Fruit fly (Drosophila melanogaster): Measurements from ENCODE around the gene CG42337.

- no peak for TF ChIP-seq oc (tag; optimal IDR thresholded peaks at IDR 0.05)
- TF ChIP-seq schlank (tag; optimal IDR thresholded peaks at IDR 0.05), result no peak
- no peak for TF ChIP-seq CG17612 (GFP tag; IDR thresholded peaks at IDR 0.05)
These were observed 11.7 kb upstream of the CG42337 start for dm6 chr3L:21204581-21205495.

Measured in whole organism, embryonic.